Worm (Caenorhabditis elegans) whole organism, L4 larva: Measurements from ENCODE around the gene cri-2.

ENCODE experiments used
- D1046.2 ChIP-seq: fragments of 200-800 bp; sonication (Bioruptor generic); IDR thresholded peaks from 2 replicates; pipeline ENCODE4 v1.3.6; 2022; ENCODE audit warnings: missing genetic modification characterization, missing compliant biosample characterization
- F10B5.3 ChIP-seq: sonication (generic microtip); optimal IDR thresholded peaks from 2 replicates; lab custom pipeline; 2016; ENCODE audit warnings: mild to moderate bottlenecking, missing genetic modification characterization, missing compliant biosample characterization
- F49E8.2 ChIP-seq: sonication (generic microtip); optimal IDR thresholded peaks from 2 replicates; lab custom pipeline; 2016; ENCODE audit warnings: missing compliant biosample characterization, mild to moderate bottlenecking, missing genetic modification characterization, borderline replicate concordance
- Y48G9A.11 ChIP-seq: fragments of 200-800 bp; sonication (Bioruptor generic); IDR thresholded peaks from 2 replicates; pipeline ENCODE4 v1.3.6; 2022; ENCODE audit warnings: missing genetic modification reagents, missing genetic modification characterization, missing compliant biosample characterization
- Y5F2A.4 ChIP-seq: fragments of 200-800 bp; sonication (Bioruptor generic); optimal IDR thresholded peaks from 2 replicates; lab custom pipeline; 2018; ENCODE audit warnings: mild to moderate bottlenecking, missing genetic modification characterization, missing compliant biosample characterization
- Y75B8A.6 ChIP-seq: fragments of 200-800 bp; sonication (Bioruptor generic); IDR thresholded peaks from 2 replicates; pipeline ENCODE4 v1.3.6; 2022; ENCODE audit warnings: missing genetic modification reagents, missing genetic modification characterization, missing compliant biosample characterization
- ZK546.5 ChIP-seq, 2 experiments: sonication (generic microtip); optimal IDR thresholded peaks; 2 replicates each; lab custom pipeline; 2017; ENCODE audit warnings: missing biosample characterization in 2 of 2, missing genetic modification characterization in 2 of 2
- ama-1 ChIP-seq: fragments of 150-350 bp; optimal IDR thresholded peaks from 2 replicates; lab custom pipeline; 2014; ENCODE audit warnings: inconsistent platforms, mixed read lengths
- ceh-44 ChIP-seq: fragments of 200-800 bp; sonication (Bioruptor generic); IDR thresholded peaks from 2 replicates; pipeline ENCODE4 v1.3.6; 2022; ENCODE audit warnings: missing genetic modification reagents, missing genetic modification characterization, missing compliant biosample characterization
- ces-1 ChIP-seq: fragments of 150-350 bp; sonication (generic microtip); optimal IDR thresholded peaks from 4 replicates; lab custom pipeline; 2014; ENCODE audit warnings: missing biosample characterization, missing genetic modification reagents, missing genetic modification characterization
- ctbp-1 ChIP-seq: fragments of 200-800 bp; sonication (Bioruptor generic); IDR thresholded peaks from 2 replicates; pipeline ENCODE4 v1.3.6; 2022; ENCODE audit warnings: missing genetic modification reagents, missing genetic modification characterization, missing compliant biosample characterization
- daf-16 ChIP-seq, 3 experiments: sonication (generic microtip); optimal IDR thresholded peaks; 2 replicates each; lab custom pipeline; 2016 to 2017; ENCODE audit warnings: missing genetic modification characterization in 3 of 3, missing genetic modification reagents in 3 of 3, mild to moderate bottlenecking in 2 of 3, missing compliant biosample characterization in 2 of 3, missing biosample characterization in 1 of 3, moderate library complexity in 1 of 3
- dmd-6 ChIP-seq: fragments of 200-800 bp; sonication (Bioruptor generic); IDR thresholded peaks from 2 replicates; pipeline ENCODE4 v1.3.6; 2022; ENCODE audit warnings: missing genetic modification reagents, missing genetic modification characterization, missing compliant biosample characterization
- dmd-9 ChIP-seq: fragments of 200-800 bp; sonication (Bioruptor generic); IDR thresholded peaks from 2 replicates; pipeline ENCODE4 v1.3.6; 2022; ENCODE audit warnings: missing genetic modification reagents, missing genetic modification characterization, missing compliant biosample characterization
- dpl-1 ChIP-seq: fragments of 150-350 bp; optimal IDR thresholded peaks from 2 replicates; lab custom pipeline; 2014; ENCODE audit warnings: missing biosample characterization, missing genetic modification reagents, missing genetic modification characterization
- duxl-1 ChIP-seq: sonication (generic microtip); optimal IDR thresholded peaks from 2 replicates; lab custom pipeline; 2016; ENCODE audit warnings: mild to moderate bottlenecking, missing genetic modification characterization, moderate library complexity, missing compliant biosample characterization; ENCODE audit not compliant: poor library complexity
- fkh-10 ChIP-seq: fragments of 150-350 bp; optimal IDR thresholded peaks from 2 replicates; lab custom pipeline; 2014; ENCODE audit warnings: missing biosample characterization, missing genetic modification reagents, missing genetic modification characterization
- hif-1 ChIP-seq, 2 experiments: sonication (generic microtip); optimal IDR thresholded peaks; 2 replicates each; lab custom pipeline; 2016 to 2017; ENCODE audit warnings: missing compliant biosample characterization in 2 of 2, missing genetic modification characterization in 2 of 2, missing genetic modification reagents in 2 of 2, missing genotype in 2 of 2, mild to moderate bottlenecking in 1 of 2
- hlh-11 ChIP-seq: fragments of 200-800 bp; sonication (Bioruptor generic); optimal IDR thresholded peaks from 2 replicates; lab custom pipeline; 2018; ENCODE audit warnings: mild to moderate bottlenecking, missing genetic modification characterization, missing compliant biosample characterization
- hlh-30 ChIP-seq: sonication (generic microtip); optimal IDR thresholded peaks from 2 replicates; lab custom pipeline; 2017; ENCODE audit warnings: antibody characterized with exemption, mild to moderate bottlenecking, missing genetic modification characterization, missing compliant biosample characterization; ENCODE audit not compliant: insufficient read depth
- lin-38 ChIP-seq: fragments of 200-800 bp; sonication (Bioruptor generic); IDR thresholded peaks from 2 replicates; pipeline ENCODE4 v1.3.6; 2022; ENCODE audit warnings: missing genetic modification reagents, missing genetic modification characterization, missing compliant biosample characterization
- lsy-2 ChIP-seq, 2 experiments: fragments of 150-350 bp in 1 of 2; sonication (generic microtip) in 1 of 2; optimal IDR thresholded peaks; 2 replicates each; lab custom pipeline; 2014 to 2017; ENCODE audit warnings: missing biosample characterization in 2 of 2, missing genetic modification characterization in 2 of 2
- madf-9 ChIP-seq: fragments of 200-800 bp; sonication (Bioruptor generic); conservative IDR thresholded peaks from 2 replicates; pipeline ENCODE4 v1.3.6; 2022; ENCODE audit warnings: missing genetic modification reagents, missing genetic modification characterization, missing compliant biosample characterization
- mdt-29 ChIP-seq: fragments of 200-800 bp; sonication (Bioruptor generic); IDR thresholded peaks from 2 replicates; pipeline ENCODE4 v1.3.6; 2022; ENCODE audit warnings: missing genetic modification reagents, missing genetic modification characterization, missing compliant biosample characterization
- mep-1 ChIP-seq: fragments of 150-350 bp; sonication (generic microtip); optimal IDR thresholded peaks from 3 replicates; lab custom pipeline; 2014; ENCODE audit warnings: missing biosample characterization, missing genetic modification characterization
- mxl-3 ChIP-seq: fragments of 200-800 bp; sonication (Bioruptor generic); optimal IDR thresholded peaks from 2 replicates; lab custom pipeline; 2018; ENCODE audit warnings: mild to moderate bottlenecking, missing genetic modification characterization, missing compliant biosample characterization
- nhr-10 ChIP-seq: fragments of 150-350 bp; optimal IDR thresholded peaks from 2 replicates; lab custom pipeline; 2014; ENCODE audit warnings: missing biosample characterization, missing genetic modification characterization
- nhr-102 ChIP-seq: sonication (generic microtip); optimal IDR thresholded peaks from 2 replicates; lab custom pipeline; 2016; ENCODE audit warnings: mild to moderate bottlenecking, missing genetic modification characterization, moderate library complexity, missing compliant biosample characterization
- nhr-11 ChIP-seq: fragments of 150-350 bp; optimal IDR thresholded peaks from 2 replicates; lab custom pipeline; 2014; ENCODE audit warnings: missing biosample characterization, missing genetic modification characterization
- nhr-25 ChIP-seq: sonication (generic microtip); optimal IDR thresholded peaks from 2 replicates; lab custom pipeline; 2017; ENCODE audit warnings: missing genetic modification characterization, mild to moderate bottlenecking, missing compliant biosample characterization, antibody characterized with exemption, moderate library complexity, borderline replicate concordance; ENCODE audit not compliant: insufficient read depth
- nhr-28 ChIP-seq: fragments of 150-350 bp; optimal IDR thresholded peaks from 2 replicates; lab custom pipeline; 2014; ENCODE audit warnings: missing biosample characterization, missing genetic modification characterization
- nhr-42 ChIP-seq: fragments of 200-800 bp; sonication (Bioruptor generic); IDR thresholded peaks from 2 replicates; pipeline ENCODE4 v1.3.6; 2022; ENCODE audit warnings: missing genetic modification characterization, missing compliant biosample characterization
- nhr-48 ChIP-seq: sonication (generic microtip); optimal IDR thresholded peaks from 2 replicates; lab custom pipeline; 2016; ENCODE audit warnings: mild to moderate bottlenecking, missing genetic modification characterization, missing compliant biosample characterization
- nhr-6 ChIP-seq: fragments of 150-350 bp; optimal IDR thresholded peaks from 2 replicates; lab custom pipeline; 2014; ENCODE audit warnings: missing biosample characterization, missing genetic modification characterization
- nhr-77 ChIP-seq: fragments of 150-350 bp; optimal IDR thresholded peaks from 2 replicates; lab custom pipeline; 2014; ENCODE audit warnings: missing biosample characterization, missing genetic modification characterization
- pha-4 ChIP-seq, 2 experiments: fragments of 150-350 bp in 1 of 2; fragments of 200-800 bp in 1 of 2; sonication (Bioruptor generic) in 1 of 2; IDR thresholded peaks in 1 of 2; optimal IDR thresholded peaks in 1 of 2; 2 replicates each; pipeline versions ENCODE4 v1.3.6 to Lab custom; 2014 to 2022; ENCODE audit warnings: missing genetic modification characterization in 2 of 2, missing genetic modification reagents in 2 of 2, missing biosample characterization in 1 of 2, missing compliant biosample characterization in 1 of 2
- php-3 ChIP-seq: fragments of 200-800 bp; sonication (Bioruptor generic); IDR thresholded peaks from 2 replicates; pipeline ENCODE4 v1.3.6; 2022; ENCODE audit warnings: missing genetic modification reagents, missing genetic modification characterization, missing compliant biosample characterization
- pqm-1 ChIP-seq: sonication (generic microtip); optimal IDR thresholded peaks from 2 replicates; lab custom pipeline; 2017; ENCODE audit warnings: missing biosample characterization, missing genetic modification characterization
- rbr-2 ChIP-seq: sonication (generic microtip); optimal IDR thresholded peaks from 2 replicates; lab custom pipeline; 2016; ENCODE audit warnings: missing genotype, missing genetic modification characterization, missing compliant biosample characterization
- saeg-2 ChIP-seq: fragments of 200-800 bp; sonication (Bioruptor generic); IDR thresholded peaks from 2 replicates; pipeline ENCODE4 v1.3.6; 2022; ENCODE audit warnings: missing genetic modification reagents, missing genetic modification characterization, missing compliant biosample characterization
- sdz-12 ChIP-seq: fragments of 200-800 bp; sonication (Bioruptor generic); optimal IDR thresholded peaks from 2 replicates; lab custom pipeline; 2018; ENCODE audit warnings: mild to moderate bottlenecking, missing genetic modification characterization, missing compliant biosample characterization
- skn-1 ChIP-seq: fragments of 150-350 bp; optimal IDR thresholded peaks from 2 replicates; lab custom pipeline; 2014; ENCODE audit warnings: missing biosample characterization, missing genetic modification characterization
- snpc-4 ChIP-seq: fragments of 150-350 bp; optimal IDR thresholded peaks from 2 replicates; lab custom pipeline; 2014; ENCODE audit warnings: missing biosample characterization, missing genetic modification characterization
- unc-130 ChIP-seq: sonication (generic microtip); optimal IDR thresholded peaks from 2 replicates; lab custom pipeline; 2016; ENCODE audit warnings: missing genetic modification reagents, missing genetic modification characterization, missing compliant biosample characterization
- vab-7 ChIP-seq: fragments of 200-800 bp; sonication (Bioruptor generic); IDR thresholded peaks from 2 replicates; pipeline ENCODE4 v1.3.6; 2022; ENCODE audit warnings: missing genetic modification reagents, missing genetic modification characterization, missing compliant biosample characterization
- zag-1 ChIP-seq: fragments of 150-350 bp; optimal IDR thresholded peaks from 2 replicates; lab custom pipeline; 2014; ENCODE audit warnings: missing biosample characterization, missing genetic modification characterization
- zfp-2 ChIP-seq: sonication (generic microtip); optimal IDR thresholded peaks from 2 replicates; lab custom pipeline; 2016; ENCODE audit warnings: mild to moderate bottlenecking, missing genetic modification characterization, missing compliant biosample characterization
- zip-11 ChIP-seq: fragments of 200-800 bp; sonication (Bioruptor generic); IDR thresholded peaks from 2 replicates; pipeline ENCODE4 v1.3.6; 2022; ENCODE audit warnings: missing genetic modification characterization, missing compliant biosample characterization
- ztf-7 ChIP-seq: fragments of 150-350 bp; optimal IDR thresholded peaks from 2 replicates; lab custom pipeline; 2014; ENCODE audit warnings: missing biosample characterization, missing genetic modification characterization

cri-2 gene

DNA sequence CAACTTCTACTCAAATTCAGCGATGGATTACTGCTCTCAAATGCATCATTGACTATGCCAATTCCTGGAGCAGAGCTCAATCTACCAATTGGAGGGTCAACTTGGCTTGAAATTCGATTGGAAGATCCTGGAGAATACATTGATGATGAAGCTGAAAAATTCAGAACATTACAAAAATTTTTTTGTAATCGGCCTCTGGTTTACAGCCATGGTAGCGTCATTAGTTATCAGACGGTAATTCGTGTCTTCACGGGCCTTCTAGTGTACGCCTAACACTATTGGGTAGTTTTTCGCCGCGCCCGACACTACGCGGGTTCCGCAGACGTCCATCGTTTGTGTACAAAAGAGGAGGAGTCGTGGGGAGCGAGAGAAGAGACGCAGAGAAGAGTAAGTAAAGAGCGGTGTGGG lies 27.1 kb downstream of the cri-2 start:
- TF ChIP-seq lin-38 (GFP tag; lab: Robert Waterston, UW) (no peak; the same call in 1 of the 2 replicates), dmd-9 (peak; percentile 74), hlh-11 (tag; lab: Kevin White, UChicago) (peak; percentile 83), hif-1 (tag; optimal IDR thresholded peaks at IDR 0.05; lab: Kevin White, UChicago) (peak; percentile 12 to 30), hlh-30 (peak; percentile 80), fkh-10 (no peak), F10B5.3 (tag; lab: Kevin White, UChicago) (peak; percentile 83), zip-11 (no peak), unc-130 (GFP tag; lab: Kevin White, UChicago) (peak; percentile 91), snpc-4 (peak; percentile 96), nhr-77 (peak; percentile 54), F49E8.2 (peak; percentile 97), ZK546.5 (tag; optimal IDR thresholded peaks at IDR 0.05; lab: Kevin White, UChicago) (no peak), ceh-44 (GFP tag; lab: Robert Waterston, UW) (peak; percentile 93), ztf-7 (tag; lab: Kevin White, UChicago) (peak; percentile 4), zag-1 (tag; lab: Kevin White, UChicago) (no peak), rbr-2 (tag; lab: Kevin White, UChicago) (peak; percentile 83), Y5F2A.4 (no peak), pqm-1 (peak; percentile 8), nhr-11 (tag; lab: Kevin White, UChicago) (peak; percentile 49), nhr-25 (tag; lab: Kevin White, UChicago) (peak; percentile 56), nhr-102 (peak; percentile 91), ama-1 (lab: Kevin White, UChicago) (peak; percentile 94), mdt-29 (GFP tag; lab: Robert Waterston, UW) (peak; percentile 70), dpl-1 (GFP tag; lab: Kevin White, UChicago) (peak; percentile 53), nhr-42 (GFP tag; lab: Robert Waterston, UW) (peak; percentile 47), zfp-2 (peak; percentile 44), lsy-2 (tag; optimal IDR thresholded peaks at IDR 0.05; lab: Kevin White, UChicago) (peak in 1 of 2 experiments; percentile 77), saeg-2 (GFP tag; lab: Robert Waterston, UW) (0 out of 2 replicates have a peak, but pooled peaks have one; percentile 47), php-3 (GFP tag; lab: Robert Waterston, UW) (peak; percentile 73), mep-1 (tag; lab: Kevin White, UChicago) (peak; percentile 93), sdz-12 (no peak), mxl-3 (GFP tag; lab: Kevin White, UChicago) (peak; percentile 66), Y75B8A.6 (GFP tag; lab: Robert Waterston, UW) (no peak), duxl-1 (tag; lab: Kevin White, UChicago) (peak; percentile 92), Y48G9A.11 (GFP tag; lab: Robert Waterston, UW) (peak; percentile 92), nhr-10 (peak; percentile 16), nhr-48 (tag; lab: Kevin White, UChicago) (peak; percentile 81), vab-7 (GFP tag; lab: Robert Waterston, UW) (0 out of 2 replicates have a peak, but pooled peaks have one; percentile 29), ctbp-1 (GFP tag; lab: Robert Waterston, UW) (peak; percentile 66; the same call in 1 of the 2 replicates), D1046.2 (no peak), ces-1 (GFP tag; lab: Kevin White, UChicago) (peak; percentile 13), nhr-6 (tag; lab: Kevin White, UChicago) (peak; percentile 65), skn-1 (tag; lab: Kevin White, UChicago) (no peak), dmd-6 (GFP tag; lab: Robert Waterston, UW) (peak; percentile 74), nhr-28 (tag; lab: Kevin White, UChicago) (peak; percentile 56), pha-4 (GFP tag; IDR thresholded peaks at IDR 0.05; lab: Robert Waterston, UW) (peak; percentile 86), pha-4 (tag; optimal IDR thresholded peaks at IDR 0.05; lab: Kevin White, UChicago) (no peak), madf-9 (GFP tag; lab: Robert Waterston, UW) (0 out of 2 replicates have a peak, but pooled peaks have one; percentile 10), daf-16 (GFP tag; optimal IDR thresholded peaks at IDR 0.05; lab: Kevin White, UChicago) (peak; percentile 65 to 88), daf-16 (tag; optimal IDR thresholded peaks at IDR 0.05; lab: Kevin White, UChicago) (peak; percentile 86)
